Worm (Caenorhabditis elegans) whole organism, late embryonic: ENCODE measurements around the gene C16C10.2.

Experiments used
- F13H6.1 ChIP-seq: sonication (generic microtip); optimal IDR thresholded peaks from 2 replicates; lab custom pipeline; 2016; ENCODE audit warnings: missing genetic modification characterization, missing compliant biosample characterization
- K02D7.2 ChIP-seq: sonication (generic microtip); optimal IDR thresholded peaks from 2 replicates; lab custom pipeline; 2017; ENCODE audit warnings: mild to moderate bottlenecking, missing genetic modification characterization, missing compliant biosample characterization
- Y22D7AL.16 ChIP-seq: sonication (generic microtip); optimal IDR thresholded peaks from 2 replicates; lab custom pipeline; 2016; ENCODE audit warnings: missing genetic modification characterization, missing compliant biosample characterization
- ceh-19 ChIP-seq: fragments of 200-800 bp; sonication (Bioruptor generic); optimal IDR thresholded peaks from 2 replicates; lab custom pipeline; 2018; ENCODE audit warnings: mild to moderate bottlenecking, missing genetic modification characterization, missing compliant biosample characterization
- ceh-2 ChIP-seq: sonication (generic microtip); optimal IDR thresholded peaks from 2 replicates; lab custom pipeline; 2016; ENCODE audit warnings: missing genotype, missing genetic modification characterization, missing compliant biosample characterization
- ceh-31 ChIP-seq: sonication (generic microtip); optimal IDR thresholded peaks from 2 replicates; lab custom pipeline; 2016; ENCODE audit warnings: missing genetic modification characterization, missing compliant biosample characterization
- ceh-6 ChIP-seq: fragments of 200-800 bp; sonication (Bioruptor generic); optimal IDR thresholded peaks from 2 replicates; lab custom pipeline; 2018; ENCODE audit warnings: mild to moderate bottlenecking, missing genetic modification characterization, missing compliant biosample characterization
- che-1 ChIP-seq: sonication (generic microtip); optimal IDR thresholded peaks from 2 replicates; lab custom pipeline; 2016; ENCODE audit warnings: mild to moderate bottlenecking, missing genetic modification characterization, missing compliant biosample characterization
- dve-1 ChIP-seq: sonication (generic microtip); optimal IDR thresholded peaks from 2 replicates; lab custom pipeline; 2017; ENCODE audit warnings: antibody characterized with exemption, mild to moderate bottlenecking, missing genetic modification characterization, missing compliant biosample characterization
- ets-4 ChIP-seq: sonication (generic microtip); optimal IDR thresholded peaks from 2 replicates; lab custom pipeline; 2016; ENCODE audit warnings: missing genetic modification characterization, missing compliant biosample characterization
- fkh-10 ChIP-seq: fragments of 150-350 bp; optimal IDR thresholded peaks from 2 replicates; lab custom pipeline; 2014; ENCODE audit warnings: missing biosample characterization, missing genetic modification reagents, missing genetic modification characterization
- fkh-6 ChIP-seq: sonication (generic microtip); optimal IDR thresholded peaks from 2 replicates; lab custom pipeline; 2016; ENCODE audit warnings: missing genetic modification characterization, missing compliant biosample characterization
- hlh-13 ChIP-seq: fragments of 200-800 bp; sonication (Bioruptor generic); optimal IDR thresholded peaks from 2 replicates; lab custom pipeline; 2018; ENCODE audit warnings: mild to moderate bottlenecking, missing genetic modification characterization, missing compliant biosample characterization
- hlh-30 ChIP-seq: sonication (generic microtip); optimal IDR thresholded peaks from 2 replicates; lab custom pipeline; 2017; ENCODE audit warnings: antibody characterized with exemption, missing genetic modification characterization, missing compliant biosample characterization; ENCODE audit not compliant: insufficient read depth
- hlh-8 ChIP-seq: sonication (generic microtip); optimal IDR thresholded peaks from 2 replicates; lab custom pipeline; 2016; ENCODE audit warnings: missing genotype, missing genetic modification characterization, missing compliant biosample characterization
- lin-11 ChIP-seq: fragments of 200-800 bp; sonication (Bioruptor generic); optimal IDR thresholded peaks from 2 replicates; lab custom pipeline; 2018; ENCODE audit warnings: mild to moderate bottlenecking, missing genetic modification characterization, missing compliant biosample characterization
- mec-3 ChIP-seq: sonication (generic microtip); optimal IDR thresholded peaks from 2 replicates; lab custom pipeline; 2016; ENCODE audit warnings: borderline replicate concordance, missing genetic modification characterization, missing compliant biosample characterization
- nfya-1 ChIP-seq: sonication (generic microtip); optimal IDR thresholded peaks from 2 replicates; lab custom pipeline; 2017; ENCODE audit warnings: missing genetic modification characterization, mild to moderate bottlenecking, missing compliant biosample characterization, antibody characterized with exemption, moderate library complexity
- nhr-11 ChIP-seq: fragments of 150-350 bp; optimal IDR thresholded peaks from 2 replicates; lab custom pipeline; 2014; ENCODE audit warnings: missing biosample characterization, missing genetic modification characterization
- npax-4 ChIP-seq: sonication (generic microtip); optimal IDR thresholded peaks from 2 replicates; lab custom pipeline; 2016; ENCODE audit warnings: missing genetic modification characterization, missing compliant biosample characterization
- odd-2 ChIP-seq: sonication (generic microtip); optimal IDR thresholded peaks from 2 replicates; lab custom pipeline; 2017; ENCODE audit warnings: antibody characterized with exemption, mild to moderate bottlenecking, missing genetic modification characterization, missing compliant biosample characterization
- pag-3 ChIP-seq: sonication (generic microtip); optimal IDR thresholded peaks from 2 replicates; lab custom pipeline; 2016; ENCODE audit warnings: missing compliant biosample characterization, missing genetic modification characterization, borderline replicate concordance
- pat-9 ChIP-seq: fragments of 200-800 bp; sonication (Bioruptor generic); optimal IDR thresholded peaks from 2 replicates; lab custom pipeline; 2018; ENCODE audit warnings: mild to moderate bottlenecking, missing genetic modification characterization, moderate library complexity, missing compliant biosample characterization
- pha-2 ChIP-seq: sonication (generic microtip); optimal IDR thresholded peaks from 2 replicates; lab custom pipeline; 2017; ENCODE audit warnings: mild to moderate bottlenecking, missing genetic modification characterization, missing compliant biosample characterization
- pros-1 ChIP-seq: fragments of 150-350 bp; optimal IDR thresholded peaks from 2 replicates; lab custom pipeline; 2014; ENCODE audit warnings: missing biosample characterization, missing genetic modification reagents, missing genetic modification characterization
- ref-2 ChIP-seq: sonication (generic microtip); optimal IDR thresholded peaks from 2 replicates; lab custom pipeline; 2016; ENCODE audit warnings: missing genetic modification characterization, missing compliant biosample characterization
- rnt-1 ChIP-seq: sonication (generic microtip); optimal IDR thresholded peaks from 2 replicates; lab custom pipeline; 2016; ENCODE audit warnings: missing genetic modification characterization, missing compliant biosample characterization
- sdc-2 ChIP-seq: sonication (generic microtip); optimal IDR thresholded peaks from 2 replicates; lab custom pipeline; 2016; ENCODE audit warnings: missing genotype, missing genetic modification characterization, missing compliant biosample characterization
- syd-9 ChIP-seq: sonication (generic microtip); optimal IDR thresholded peaks from 2 replicates; lab custom pipeline; 2016; ENCODE audit warnings: mild to moderate bottlenecking, missing genetic modification characterization, moderate library complexity, missing compliant biosample characterization
- tbx-2 ChIP-seq: sonication (generic microtip); optimal IDR thresholded peaks from 2 replicates; lab custom pipeline; 2016; ENCODE audit warnings: missing genetic modification characterization, missing compliant biosample characterization
- unc-3 ChIP-seq, 2 experiments: fragments of 200-800 bp in 1 of 2; sonication (Bioruptor generic) in 1 of 2; sonication (generic microtip) in 1 of 2; conservative IDR thresholded peaks in 1 of 2; optimal IDR thresholded peaks in 1 of 2; 2 replicates each; pipeline versions ENCODE4 v1.3.6 to Lab custom; 2016 to 2022; ENCODE audit warnings: missing compliant biosample characterization in 2 of 2, missing genetic modification characterization in 2 of 2, missing genetic modification reagents in 1 of 2
- unc-42 ChIP-seq: sonication (generic microtip); optimal IDR thresholded peaks from 2 replicates; lab custom pipeline; 2016; ENCODE audit warnings: missing genotype, missing genetic modification characterization, missing compliant biosample characterization
- ztf-16 ChIP-seq: sonication (generic microtip); optimal IDR thresholded peaks from 2 replicates; lab custom pipeline; 2017; ENCODE audit warnings: missing genetic modification characterization, missing compliant biosample characterization

C16C10.2 gene

DNA sequence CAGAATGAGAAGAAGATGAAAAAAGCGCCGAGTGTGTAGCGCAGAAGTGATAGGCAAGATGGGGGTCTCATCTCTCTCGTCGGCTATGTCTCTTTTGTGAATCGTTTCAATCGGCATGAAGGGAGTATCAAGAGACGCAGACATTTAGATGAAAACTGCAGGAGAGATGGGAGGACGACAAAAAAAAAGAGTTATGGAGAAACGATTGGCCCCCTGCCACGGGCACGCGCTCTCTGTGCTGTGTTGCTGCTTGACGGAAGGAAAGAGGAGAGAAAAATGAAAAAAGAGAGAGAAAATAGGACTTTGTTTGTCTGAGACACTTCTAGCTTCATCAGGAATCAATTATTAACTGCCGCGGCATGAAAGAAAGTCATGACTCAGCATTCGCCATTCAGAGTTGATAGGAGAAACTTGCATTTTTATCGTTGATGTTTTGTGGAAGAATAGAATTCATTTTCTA is 45.2 kb upstream of the C16C10.2 start (continued):
- peak; percentile 29 for TF ChIP-seq dve-1 (tag; lab: Kevin White, UChicago)
- TF ChIP-seq Y22D7AL.16 (tag; lab: Kevin White, UChicago) = no peak
- TF ChIP-seq ref-2 (tag; lab: Kevin White, UChicago) = peak; percentile 61
- TF ChIP-seq nfya-1 = peak; percentile 88
- TF ChIP-seq fkh-6 (tag; lab: Kevin White, UChicago) = peak; percentile 43
- no peak for TF ChIP-seq ceh-6 (GFP tag; lab: Kevin White, UChicago)
- TF ChIP-seq pag-3 (tag; lab: Kevin White, UChicago) = peak; percentile 21
- TF ChIP-seq odd-2 (tag; lab: Kevin White, UChicago) = no peak
- peak; percentile 78 for TF ChIP-seq tbx-2 (tag; lab: Kevin White, UChicago)
- no peak for TF ChIP-seq hlh-13 (GFP tag; lab: Kevin White, UChicago)
- TF ChIP-seq lin-11 (tag; lab: Kevin White, UChicago) = no peak
- peak; percentile 36 for TF ChIP-seq hlh-8
- peak; percentile 31 for TF ChIP-seq ceh-2
- peak; percentile 57 for TF ChIP-seq ets-4
- peak; percentile 14 for TF ChIP-seq pat-9
- no peak for TF ChIP-seq mec-3 (tag; lab: Kevin White, UChicago)
- TF ChIP-seq sdc-2 (tag; lab: Kevin White, UChicago) = peak; percentile 32
- peak; percentile 84 for TF ChIP-seq pros-1 (tag; lab: Kevin White, UChicago)

DNA sequence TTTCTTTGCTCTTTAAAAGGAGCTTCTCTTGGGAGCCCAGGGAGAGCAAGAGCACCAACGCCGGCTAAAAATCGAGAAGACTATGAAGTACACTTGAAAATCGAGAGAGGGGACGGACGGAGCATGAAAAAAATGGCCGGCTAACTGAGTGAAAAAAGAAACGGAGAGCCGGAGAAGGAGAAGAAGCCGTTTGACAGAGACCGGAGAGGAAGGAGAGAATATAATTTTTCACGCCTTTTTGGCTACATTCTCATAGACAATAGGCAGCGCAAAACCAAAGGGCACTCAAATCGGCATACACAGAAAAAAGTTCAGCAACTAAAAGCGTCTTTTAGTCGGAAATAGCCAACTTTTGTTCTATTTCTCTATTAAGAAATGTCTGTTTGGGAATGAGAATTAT is 43.1 kb upstream of the C16C10.2 start:
- TF ChIP-seq tbx-2 (tag; lab: Kevin White, UChicago) (no peak), nfya-1 (no peak), F13H6.1 (no peak), Y22D7AL.16 (tag; lab: Kevin White, UChicago) (no peak), nhr-11 (tag; lab: Kevin White, UChicago) (no peak), npax-4 (tag; lab: Kevin White, UChicago) (no peak), che-1 (tag; lab: Kevin White, UChicago) (no peak), pha-2 (tag; lab: Kevin White, UChicago) (no peak), hlh-13 (GFP tag; lab: Kevin White, UChicago) (no peak), hlh-30 (no peak), unc-42 (no peak), K02D7.2 (tag; lab: Kevin White, UChicago) (no peak), ztf-16 (tag; lab: Kevin White, UChicago) (no peak), ceh-19 (GFP tag; lab: Kevin White, UChicago) (no peak), ceh-31 (tag; lab: Kevin White, UChicago) (no peak), rnt-1 (no peak), fkh-10 (GFP tag; lab: Kevin White, UChicago) (no peak), unc-3 (GFP tag; conservative IDR thresholded peaks at IDR 0.05; lab: Robert Waterston, UW) (no peak), unc-3 (tag; optimal IDR thresholded peaks at IDR 0.05; lab: Kevin White, UChicago) (no peak), ref-2 (tag; lab: Kevin White, UChicago) (no peak)

DNA sequence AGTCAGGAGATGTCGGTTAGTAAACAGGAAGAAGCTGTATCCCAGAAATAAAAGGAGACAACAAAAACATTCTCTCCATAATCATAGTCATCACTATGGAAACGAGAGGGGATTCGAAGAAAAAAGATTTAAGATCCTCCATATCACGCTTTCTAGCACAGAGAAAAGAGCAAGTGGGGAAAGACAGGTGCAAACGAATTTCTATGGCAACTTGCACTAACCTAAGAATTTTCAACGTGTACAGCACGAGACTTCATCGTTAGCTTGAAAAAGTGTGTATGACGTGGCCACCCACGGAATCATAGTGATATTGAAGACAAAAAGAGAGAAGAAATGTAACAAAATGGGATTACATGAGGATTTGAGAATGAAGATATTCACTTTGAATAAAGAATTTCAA is 42.4 kb upstream of the C16C10.2 start:
- no peak for TF ChIP-seq ref-2 (tag; lab: Kevin White, UChicago)
- TF ChIP-seq, all 69 proteins: peak for 0

DNA sequence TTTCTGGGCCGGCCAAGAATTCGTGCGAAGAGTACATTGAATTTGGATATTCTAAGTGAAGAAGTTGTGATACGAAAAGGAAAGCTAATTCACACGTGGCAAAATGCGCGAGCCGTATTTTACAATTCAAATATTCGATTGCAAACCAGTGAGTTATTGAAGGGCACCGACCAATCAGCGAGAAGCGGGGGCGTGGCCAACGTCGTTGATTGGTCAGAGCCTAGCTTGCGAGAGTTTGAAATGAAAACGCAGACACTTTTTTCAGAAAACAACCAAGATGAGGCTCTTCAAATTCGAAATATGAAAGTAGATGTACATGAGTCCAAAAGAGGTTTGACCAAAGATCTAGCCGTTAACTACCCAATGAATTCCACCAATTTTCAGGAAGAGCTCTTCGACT is 32.2 kb upstream of the C16C10.2 start:
- TF ChIP-seq nfya-1 (peak; percentile 97), rnt-1 (no peak)

DNA sequence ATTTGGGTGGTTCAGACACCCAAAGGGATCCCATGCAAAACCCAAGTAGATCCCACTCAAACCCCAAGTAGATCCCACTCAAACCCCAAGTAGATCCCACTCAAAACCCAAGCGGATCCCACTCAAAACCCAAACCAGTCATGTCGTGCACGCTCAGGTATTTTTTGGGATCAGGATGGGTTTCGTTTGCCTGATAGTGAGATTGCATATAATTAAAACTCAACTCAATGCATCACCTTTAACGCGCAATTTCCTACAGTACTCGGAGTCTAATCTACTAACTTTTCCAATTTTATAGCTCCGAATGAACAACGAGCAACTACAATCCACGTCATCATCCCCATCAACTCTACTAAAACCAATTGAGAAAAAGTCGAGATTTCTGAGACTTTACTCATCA is 30.7 kb upstream of the C16C10.2 start, which contains the start of gene phlp-2:
TSS of gene phlp-2 (plus strand) at position 301 of the 400 bp plus-strand sequence.
- TF ChIP-seq syd-9 (tag; lab: Kevin White, UChicago) = no peak
